Worm (Caenorhabditis elegans): ENCODE results near the gene K08F8.7.

- TF ChIP-seq unc-62 (GFP tag; optimal IDR thresholded peaks at IDR 0.05), result no peak
- TF ChIP-seq ama-1 (optimal IDR thresholded peaks at IDR 0.05), result no peak
- TF ChIP-seq egl-27 (tag; optimal IDR thresholded peaks at IDR 0.05), result no peak
- no peak for TF ChIP-seq mdl-1 (tag; optimal IDR thresholded peaks at IDR 0.05)
Measured at ce11 chrII:8764332-8764731, 9.2 kb upstream of the K08F8.7 start.
